Worm (Caenorhabditis elegans): ENCODE results near the gene srh-186.

The srh-186 gene

ce11 chrV:15969653-15970052 lies 14.1 kb downstream of the srh-186 start, which contains the start of gene F36G9.7:
TSS of gene F36G9.7 (minus strand) at chrV:15969753.
- TF ChIP-seq ceh-39 (tag; optimal IDR thresholded peaks at IDR 0.05) (no peak), mls-2 (tag; optimal IDR thresholded peaks at IDR 0.05) (no peak), tbx-8 (GFP tag; optimal IDR thresholded peaks at IDR 0.05) (no peak), ceh-43 (GFP tag; optimal IDR thresholded peaks at IDR 0.05) (no peak), ztf-11 (tag; optimal IDR thresholded peaks at IDR 0.05) (no peak), lin-32 (GFP tag; optimal IDR thresholded peaks at IDR 0.05) (no peak), elt-1 (tag; optimal IDR thresholded peaks at IDR 0.05; ENCODE audit: borderline replicate concordance, insufficient read depth) (no peak), mab-5 (tag; optimal IDR thresholded peaks at IDR 0.05) (no peak), nhr-237 (tag; optimal IDR thresholded peaks at IDR 0.05) (no peak), cnd-1 (tag; optimal IDR thresholded peaks at IDR 0.05) (no peak), unc-62 (GFP tag; optimal IDR thresholded peaks at IDR 0.05) (no peak), sem-2 (GFP tag; optimal IDR thresholded peaks at IDR 0.05) (no peak), ceh-83 (GFP tag; optimal IDR thresholded peaks at IDR 0.05) (no peak), sptf-1 (tag; optimal IDR thresholded peaks at IDR 0.05) (no peak), ces-1 (GFP tag; optimal IDR thresholded peaks at IDR 0.05) (no peak), hlh-1 (tag; optimal IDR thresholded peaks at IDR 0.05) (no peak)

ce11 chrV:15970820-15971219 lies 15.2 kb downstream of the srh-186 start:
- TF ChIP-seq nhr-12 (tag; optimal IDR thresholded peaks at IDR 0.05) (no peak), lin-32 (GFP tag; optimal IDR thresholded peaks at IDR 0.05) (no peak), unc-62 (GFP tag; optimal IDR thresholded peaks at IDR 0.05) (no peak), elt-1 (tag; optimal IDR thresholded peaks at IDR 0.05; ENCODE audit: borderline replicate concordance, insufficient read depth) (no peak), nhr-76 (tag; optimal IDR thresholded peaks at IDR 0.05) (no peak), blmp-1 (tag; optimal IDR thresholded peaks at IDR 0.05) (no peak), drap-1 (GFP tag; optimal IDR thresholded peaks at IDR 0.05) (no peak), lsy-2 (tag; optimal IDR thresholded peaks at IDR 0.05) (no peak), ceh-83 (GFP tag; optimal IDR thresholded peaks at IDR 0.05) (no peak), mep-1 (tag; optimal IDR thresholded peaks at IDR 0.05) (no peak), elt-3 (tag; optimal IDR thresholded peaks at IDR 0.05) (no peak), pha-4 (tag; optimal IDR thresholded peaks at IDR 0.05) (no peak), tbx-8 (GFP tag; optimal IDR thresholded peaks at IDR 0.05) (no peak), mab-5 (tag; optimal IDR thresholded peaks at IDR 0.05) (no peak), nhr-28 (tag; optimal IDR thresholded peaks at IDR 0.05) (no peak), unc-120 (tag; optimal IDR thresholded peaks at IDR 0.05; ENCODE audit: poor library complexity, severe bottlenecking) (no peak), ham-2 (GFP tag; optimal IDR thresholded peaks at IDR 0.05) (no peak), snpc-4 (tag; optimal IDR thresholded peaks at IDR 0.05) (no peak), sem-2 (GFP tag; optimal IDR thresholded peaks at IDR 0.05) (no peak)

ce11 chrV:15972484-15972883 lies 16.9 kb downstream of the srh-186 start, which contains the start of gene sru-23:
TSS of gene sru-23 (minus strand) at chrV:15972584.
- TF ChIP-seq sptf-1 (tag; optimal IDR thresholded peaks at IDR 0.05) = no peak
- TF ChIP-seq lsy-2 (tag; optimal IDR thresholded peaks at IDR 0.05) = no peak
- no peak for TF ChIP-seq unc-120 (tag; optimal IDR thresholded peaks at IDR 0.05; ENCODE audit: poor library complexity, severe bottlenecking)
- no peak for TF ChIP-seq M03D4.4 (tag; optimal IDR thresholded peaks at IDR 0.05)
- no peak for TF ChIP-seq mls-2 (tag; optimal IDR thresholded peaks at IDR 0.05)
- no peak for TF ChIP-seq ces-1 (GFP tag; optimal IDR thresholded peaks at IDR 0.05)
- no peak for TF ChIP-seq flh-1 (GFP tag; optimal IDR thresholded peaks at IDR 0.05)
- TF ChIP-seq nhr-28 (tag; optimal IDR thresholded peaks at IDR 0.05) = no peak
- TF ChIP-seq tbx-8 (GFP tag; optimal IDR thresholded peaks at IDR 0.05) = no peak
- no peak for TF ChIP-seq ztf-11 (tag; optimal IDR thresholded peaks at IDR 0.05)
- TF ChIP-seq ceh-39 (tag; optimal IDR thresholded peaks at IDR 0.05) = no peak
- no peak for TF ChIP-seq lin-32 (GFP tag; optimal IDR thresholded peaks at IDR 0.05)
- TF ChIP-seq hlh-1 (tag; optimal IDR thresholded peaks at IDR 0.05) = no peak
- TF ChIP-seq mab-5 (tag; optimal IDR thresholded peaks at IDR 0.05) = no peak
- TF ChIP-seq cnd-1 (tag; optimal IDR thresholded peaks at IDR 0.05) = no peak
- TF ChIP-seq drap-1 (GFP tag; optimal IDR thresholded peaks at IDR 0.05) = no peak
- TF ChIP-seq nhr-76 (tag; optimal IDR thresholded peaks at IDR 0.05) = no peak

ce11 chrV:15974836-15975235 lies 19.2 kb downstream of the srh-186 start, which contains the start of gene sru-22:
TSS of gene sru-22 (minus strand) at chrV:15974936.
- no peak for TF ChIP-seq snpc-4 (tag; optimal IDR thresholded peaks at IDR 0.05)
- no peak for TF ChIP-seq lin-13 (tag; optimal IDR thresholded peaks at IDR 0.05)
- no peak for TF ChIP-seq unc-39 (tag; optimal IDR thresholded peaks at IDR 0.05)
- TF ChIP-seq ceh-39 (tag; optimal IDR thresholded peaks at IDR 0.05) = no peak
- no peak for TF ChIP-seq nhr-28 (tag; optimal IDR thresholded peaks at IDR 0.05)
- no peak for TF ChIP-seq zip-8 (tag; optimal IDR thresholded peaks at IDR 0.05)
- TF ChIP-seq nhr-237 (tag; optimal IDR thresholded peaks at IDR 0.05) = no peak
- no peak for TF ChIP-seq mab-5 (tag; optimal IDR thresholded peaks at IDR 0.05)
- no peak for TF ChIP-seq nhr-12 (tag; optimal IDR thresholded peaks at IDR 0.05)
- TF ChIP-seq sem-2 (GFP tag; optimal IDR thresholded peaks at IDR 0.05) = no peak
- TF ChIP-seq ceh-43 (GFP tag; optimal IDR thresholded peaks at IDR 0.05) = no peak
- TF ChIP-seq unc-62 (GFP tag; optimal IDR thresholded peaks at IDR 0.05) = no peak

Data from whole organism, mixed stage, embryonic.